Worm (Caenorhabditis elegans): ENCODE data around the gene pals-37.

- no peak for TF ChIP-seq aly-2 (tag; optimal IDR thresholded peaks at IDR 0.05)
- no peak for TF ChIP-seq nhr-237 (tag; optimal IDR thresholded peaks at IDR 0.05)
- TF ChIP-seq nhr-12 (tag; optimal IDR thresholded peaks at IDR 0.05) = no peak
- TF ChIP-seq nhr-6 (tag; optimal IDR thresholded peaks at IDR 0.05) = no peak
- TF ChIP-seq ceh-82 (tag; optimal IDR thresholded peaks at IDR 0.05) = no peak
- no peak for TF ChIP-seq lin-39 (tag; optimal IDR thresholded peaks at IDR 0.05)
- no peak for TF ChIP-seq unc-62 (GFP tag; optimal IDR thresholded peaks at IDR 0.05)
- no peak for TF ChIP-seq lin-13 (GFP tag; optimal IDR thresholded peaks at IDR 0.05)
Measured at ce11 chrV:12484585-12484984, 43.3 kb upstream of the pals-37 start, which contains the start of gene srt-39.

Data from whole organism, L2 larva.